Fruit fly (Drosophila melanogaster) whole organism, prepupa: ENCODE data around the gene Ssb-c31a.
A peak's percentile ranks its signal among the peaks of the same experiment; 100 is the strongest.

Experiments
- Blimp-1 ChIP-seq: fragments of 200-800 bp; sonication (Bioruptor generic); optimal IDR thresholded peaks from 3 replicates; lab custom pipeline; 2017; ENCODE audit warnings: missing biosample characterization, missing genetic modification characterization, mild to moderate bottlenecking, moderate library complexity, missing genetic modification reagents
- CG10631 ChIP-seq: fragments of 200-800 bp; sonication (Bioruptor generic); optimal IDR thresholded peaks from 2 replicates; lab custom pipeline; 2016; ENCODE audit warnings: missing biosample characterization, missing genetic modification characterization
- CG10669 ChIP-seq: fragments of 200-800 bp; sonication (Bioruptor generic); optimal IDR thresholded peaks from 3 replicates; lab custom pipeline; 2018; ENCODE audit warnings: missing biosample characterization, mild to moderate bottlenecking, missing genetic modification characterization, moderate library complexity
- CG11294 ChIP-seq: fragments of 200-800 bp; sonication (Bioruptor generic); IDR thresholded peaks from 2 replicates; pipeline ENCODE4 v1.3.6; 2022; ENCODE audit warnings: missing biosample characterization, missing genetic modification characterization
- CG11762 ChIP-seq: fragments of 200-800 bp; sonication (Bioruptor generic); optimal IDR thresholded peaks from 3 replicates; lab custom pipeline; 2016; ENCODE audit warnings: missing biosample characterization, missing genetic modification characterization; ENCODE audit not compliant: insufficient read depth
- CG11902 ChIP-seq: fragments of 200-800 bp; sonication (Bioruptor generic); optimal IDR thresholded peaks from 3 replicates; lab custom pipeline; 2016; ENCODE audit warnings: missing biosample characterization, missing genetic modification characterization
- CG15336 ChIP-seq: fragments of 200-800 bp; sonication (Bioruptor generic); IDR thresholded peaks from 2 replicates; pipeline ENCODE4 v1.3.6; 2022; ENCODE audit warnings: missing biosample characterization, missing genetic modification characterization
- CG16779 ChIP-seq: fragments of 200-800 bp; sonication (Bioruptor generic); optimal IDR thresholded peaks from 3 replicates; lab custom pipeline; 2017; ENCODE audit warnings: missing biosample characterization, mild to moderate bottlenecking, missing genetic modification characterization
- CG31627 ChIP-seq: fragments of 200-800 bp; sonication (Bioruptor generic); optimal IDR thresholded peaks from 3 replicates; lab custom pipeline; 2016; ENCODE audit warnings: missing biosample characterization, missing genetic modification characterization
- CG32006 ChIP-seq: fragments of 200-800 bp; sonication (Bioruptor generic); optimal IDR thresholded peaks from 3 replicates; lab custom pipeline; 2017; ENCODE audit warnings: missing biosample characterization, mild to moderate bottlenecking, missing genetic modification characterization
- CG34406 ChIP-seq: fragments of 200-800 bp; sonication (Bioruptor generic); optimal IDR thresholded peaks from 3 replicates; lab custom pipeline; 2016; ENCODE audit warnings: missing biosample characterization, missing genetic modification characterization
- CG3919 ChIP-seq: fragments of 200-800 bp; sonication (Bioruptor generic); optimal IDR thresholded peaks from 3 replicates; lab custom pipeline; 2016; ENCODE audit warnings: missing biosample characterization, missing genetic modification characterization
- CG6276 ChIP-seq: fragments of 200-800 bp; sonication (Bioruptor generic); optimal IDR thresholded peaks from 2 replicates; lab custom pipeline; 2017; ENCODE audit warnings: missing biosample characterization, mild to moderate bottlenecking, missing genetic modification characterization
- CG6808 ChIP-seq: fragments of 200-800 bp; sonication (Bioruptor generic); optimal IDR thresholded peaks from 3 replicates; lab custom pipeline; 2017; ENCODE audit warnings: missing biosample characterization, missing genetic modification characterization, mild to moderate bottlenecking, moderate library complexity, missing genetic modification reagents
- CG6854 ChIP-seq: fragments of 200-800 bp; sonication (Bioruptor generic); optimal IDR thresholded peaks from 2 replicates; lab custom pipeline; 2017; ENCODE audit warnings: missing biosample characterization, mild to moderate bottlenecking, missing genetic modification characterization
- CG7368 ChIP-seq: fragments of 200-800 bp; sonication (Bioruptor generic); optimal IDR thresholded peaks from 3 replicates; lab custom pipeline; 2016; ENCODE audit warnings: missing biosample characterization, missing genetic modification characterization
- CG8319 ChIP-seq: fragments of 200-800 bp; sonication (Bioruptor generic); optimal IDR thresholded peaks from 3 replicates; lab custom pipeline; 2016; ENCODE audit warnings: missing biosample characterization, missing genetic modification characterization
- CG8632 ChIP-seq: fragments of 200-800 bp; sonication (Bioruptor generic); optimal IDR thresholded peaks from 3 replicates; lab custom pipeline; 2016; ENCODE audit warnings: missing biosample characterization, missing genetic modification characterization
- CG9139 ChIP-seq: fragments of 200-800 bp; sonication (Bioruptor generic); optimal IDR thresholded peaks from 3 replicates; lab custom pipeline; 2017; ENCODE audit warnings: missing biosample characterization, mild to moderate bottlenecking, missing genetic modification characterization
- Eip75B ChIP-seq: fragments of 200-800 bp; sonication (Bioruptor generic); optimal IDR thresholded peaks from 3 replicates; lab custom pipeline; 2016; ENCODE audit warnings: missing biosample characterization, missing genetic modification characterization
- Eip78C ChIP-seq: fragments of 200-800 bp; sonication (Bioruptor generic); peaks from one replicate; lab custom pipeline; 2016; ENCODE audit warnings: missing biosample characterization, missing genetic modification characterization
- Eip93F ChIP-seq: fragments of 200-800 bp; sonication (Bioruptor generic); optimal IDR thresholded peaks from 2 replicates; lab custom pipeline; 2016; ENCODE audit warnings: missing biosample characterization, mild to moderate bottlenecking, missing genetic modification characterization
- Ets96B ChIP-seq: fragments of 200-800 bp; optimal IDR thresholded peaks from 2 replicates; lab custom pipeline; 2019; ENCODE audit warnings: missing biosample characterization, mild to moderate bottlenecking, missing genetic modification characterization, moderate library complexity
- Gug ChIP-seq: fragments of 200-800 bp; sonication (Bioruptor generic); IDR thresholded peaks from 2 replicates; pipeline ENCODE4 v1.3.6; 2022; ENCODE audit warnings: missing biosample characterization, missing genetic modification characterization
- Hr38 ChIP-seq: sonication (Bioruptor generic); optimal IDR thresholded peaks from 2 replicates; lab custom pipeline; 2016; ENCODE audit warnings: missing biosample characterization, missing genetic modification characterization
- Hr39 ChIP-seq: fragments of 200-800 bp; sonication (Bioruptor generic); optimal IDR thresholded peaks from 2 replicates; lab custom pipeline; 2016; ENCODE audit warnings: missing biosample characterization, missing genetic modification characterization
- Hr4 ChIP-seq: fragments of 200-800 bp; sonication (Bioruptor generic); optimal IDR thresholded peaks from 3 replicates; lab custom pipeline; 2016; ENCODE audit warnings: missing biosample characterization, missing genetic modification characterization
- Lpt ChIP-seq: fragments of 200-800 bp; sonication (Bioruptor generic); optimal IDR thresholded peaks from 3 replicates; lab custom pipeline; 2016; ENCODE audit warnings: missing biosample characterization, missing genetic modification characterization
- Met ChIP-seq: fragments of 200-800 bp; sonication (Bioruptor generic); optimal IDR thresholded peaks from 3 replicates; lab custom pipeline; 2016; ENCODE audit warnings: missing biosample characterization, missing genetic modification characterization
- OdsH ChIP-seq: fragments of 200-800 bp; sonication (Bioruptor generic); optimal IDR thresholded peaks from 3 replicates; lab custom pipeline; 2016; ENCODE audit warnings: missing biosample characterization, missing genetic modification characterization
- Sox102F ChIP-seq: fragments of 200-800 bp; sonication (Bioruptor generic); optimal IDR thresholded peaks from 2 replicates; lab custom pipeline; 2016; ENCODE audit warnings: missing biosample characterization, mild to moderate bottlenecking, missing genetic modification characterization
- Sox14 ChIP-seq: fragments of 200-800 bp; sonication (Bioruptor generic); optimal IDR thresholded peaks from 3 replicates; lab custom pipeline; 2016; ENCODE audit warnings: missing biosample characterization, missing genetic modification characterization
- Sox15 ChIP-seq: fragments of 200-800 bp; sonication (Bioruptor generic); optimal IDR thresholded peaks from 3 replicates; lab custom pipeline; 2016; ENCODE audit warnings: missing biosample characterization, missing genetic modification characterization
- achi ChIP-seq: fragments of 200-800 bp; sonication (Bioruptor generic); optimal IDR thresholded peaks from 3 replicates; lab custom pipeline; 2016; ENCODE audit warnings: missing biosample characterization, missing genetic modification characterization
- acj6 ChIP-seq: fragments of 200-800 bp; sonication (Bioruptor generic); optimal IDR thresholded peaks from 3 replicates; lab custom pipeline; 2016; ENCODE audit warnings: missing biosample characterization, missing genetic modification characterization
- cyc ChIP-seq: fragments of 200-800 bp; sonication (Bioruptor generic); optimal IDR thresholded peaks from 3 replicates; lab custom pipeline; 2016; ENCODE audit warnings: missing biosample characterization, missing genetic modification characterization
- dac ChIP-seq: fragments of 200-800 bp; sonication (Bioruptor generic); optimal IDR thresholded peaks from 2 replicates; lab custom pipeline; 2017; ENCODE audit warnings: missing biosample characterization, mild to moderate bottlenecking, missing genetic modification characterization
- dsx ChIP-seq: fragments of 200-800 bp; optimal IDR thresholded peaks from 3 replicates; lab custom pipeline; 2019; ENCODE audit warnings: missing biosample characterization, mild to moderate bottlenecking, missing genetic modification characterization, moderate library complexity; ENCODE audit not compliant: poor library complexity, severe bottlenecking
- eg ChIP-seq: fragments of 200-800 bp; sonication (Bioruptor generic); IDR thresholded peaks from 3 replicates; pipeline ENCODE4 v1.3.6; 2022; ENCODE audit warnings: missing biosample characterization, missing genetic modification characterization
- fd85E ChIP-seq: fragments of 200-800 bp; sonication (Bioruptor generic); optimal IDR thresholded peaks from 3 replicates; lab custom pipeline; 2016; ENCODE audit warnings: missing biosample characterization, missing genetic modification characterization
- fkh ChIP-seq: fragments of 200-800 bp; sonication (Bioruptor generic); optimal IDR thresholded peaks from 3 replicates; lab custom pipeline; 2017; ENCODE audit warnings: missing biosample characterization, mild to moderate bottlenecking, missing genetic modification characterization, moderate library complexity
- lz ChIP-seq: fragments of 200-800 bp; sonication (Bioruptor generic); optimal IDR thresholded peaks from 3 replicates; lab custom pipeline; 2016; ENCODE audit warnings: missing biosample characterization, missing genetic modification characterization
- net ChIP-seq: fragments of 200-800 bp; sonication (Bioruptor generic); optimal IDR thresholded peaks from 3 replicates; lab custom pipeline; 2016; ENCODE audit warnings: missing biosample characterization, missing genetic modification characterization
- pdm3 ChIP-seq: fragments of 200-800 bp; sonication (Bioruptor generic); optimal IDR thresholded peaks from 3 replicates; lab custom pipeline; 2016; ENCODE audit warnings: missing biosample characterization, missing genetic modification characterization
- salr ChIP-seq, 2 experiments: fragments of 200-800 bp; sonication (Bioruptor generic); optimal IDR thresholded peaks; 3 replicates each; lab custom pipeline; 2016 to 2018; ENCODE audit warnings: missing biosample characterization in 2 of 2, missing genetic modification characterization in 2 of 2, mild to moderate bottlenecking in 1 of 2
- spab ChIP-seq: fragments of 200-800 bp; sonication (Bioruptor generic); optimal IDR thresholded peaks from 2 replicates; lab custom pipeline; 2017; ENCODE audit warnings: missing biosample characterization, mild to moderate bottlenecking, missing genetic modification characterization, missing genetic modification reagents
- ss ChIP-seq, 2 experiments: fragments of 200-800 bp; sonication (Bioruptor generic); optimal IDR thresholded peaks; 2 replicates in 1 of 2; 3 replicates in 1 of 2; lab custom pipeline; 2017 to 2018; ENCODE audit warnings: mild to moderate bottlenecking in 2 of 2, missing biosample characterization in 2 of 2, missing genetic modification characterization in 2 of 2, moderate library complexity in 1 of 2
- svp ChIP-seq: fragments of 200-800 bp; sonication (Bioruptor generic); peaks from one replicate; lab custom pipeline; 2016; ENCODE audit warnings: missing biosample characterization, missing genetic modification characterization
- topi ChIP-seq: fragments of 200-800 bp; sonication (Bioruptor generic); optimal IDR thresholded peaks from 3 replicates; lab custom pipeline; 2016; ENCODE audit warnings: missing biosample characterization, missing genetic modification characterization
- vri ChIP-seq: fragments of 200-800 bp; sonication (Bioruptor generic); optimal IDR thresholded peaks from 3 replicates; lab custom pipeline; 2016; ENCODE audit warnings: missing biosample characterization, mild to moderate bottlenecking, missing genetic modification characterization

Ssb-c31a gene

dm6 chr2L:8229134-8229533, 18.0 kb downstream of the Ssb-c31a start (continued):
- TF ChIP-seq Eip93F (no peak), acj6 (no peak), Eip78C (GFP tag; lab: Kevin White, UChicago) (no peak), CG34406 (GFP tag; lab: Kevin White, UChicago) (no peak), CG8319 (GFP tag; lab: Kevin White, UChicago) (no peak), Ets96B (tag; lab: Kevin White, UChicago) (no peak), Gug (GFP tag; lab: Robert Waterston, UW) (peak; percentile 72), CG6276 (GFP tag; lab: Kevin White, UChicago) (no peak), CG11902 (GFP tag; lab: Kevin White, UChicago) (no peak), Sox102F (GFP tag; lab: Kevin White, UChicago) (no peak), Met (GFP tag; lab: Kevin White, UChicago) (no peak)

dm6 chr2L:8229628-8230027, 18.5 kb downstream of the Ssb-c31a start:
- peak; percentile 73 for TF ChIP-seq CG15336 (GFP tag; lab: Robert Waterston, UW)
- peak; percentile 83 for TF ChIP-seq topi (GFP tag; lab: Kevin White, UChicago)
- TF ChIP-seq CG9139: no peak
- TF ChIP-seq OdsH (GFP tag; lab: Kevin White, UChicago): peak; percentile 61
- TF ChIP-seq Ets96B (tag; lab: Kevin White, UChicago): peak; percentile 59
- TF ChIP-seq Blimp-1 (GFP tag; lab: Kevin White, UChicago): peak; percentile 43
- peak; percentile 71 for TF ChIP-seq CG3919
- TF ChIP-seq CG7368 (GFP tag; lab: Kevin White, UChicago): no peak
- TF ChIP-seq CG10631 (GFP tag; lab: Kevin White, UChicago): peak; percentile 32
- TF ChIP-seq Sox14: peak; percentile 67
- TF ChIP-seq CG31627 (GFP tag; lab: Kevin White, UChicago): peak; percentile 67
- no peak for TF ChIP-seq fkh
- TF ChIP-seq Sox15 (GFP tag; lab: Kevin White, UChicago): peak; percentile 14
- TF ChIP-seq dsx: peak; percentile 71
- peak; percentile 32 for TF ChIP-seq CG32006 (GFP tag; lab: Kevin White, UChicago)
- TF ChIP-seq CG16779 (tag; lab: Kevin White, UChicago): no peak
- TF ChIP-seq Lpt (GFP tag; lab: Kevin White, UChicago): no peak
- peak; percentile 68; the same call in 1 of the 2 replicates for TF ChIP-seq CG11294
- TF ChIP-seq eg: peak; percentile 90
- TF ChIP-seq ss (GFP tag; optimal IDR thresholded peaks at IDR 0.05; lab: Kevin White, UChicago): peak; percentile 51 to 79
- TF ChIP-seq Gug (GFP tag; lab: Robert Waterston, UW): peak; percentile 84
- peak; percentile 98 for TF ChIP-seq svp
- peak; percentile 34 for TF ChIP-seq CG6808 (GFP tag; lab: Kevin White, UChicago)
- no peak for TF ChIP-seq Hr38
- TF ChIP-seq Hr4: peak; percentile 49
- peak; percentile 67 for TF ChIP-seq vri (GFP tag; lab: Kevin White, UChicago)
- TF ChIP-seq CG6854: peak; percentile 8
- TF ChIP-seq fd85E (GFP tag; lab: Kevin White, UChicago): no peak
- peak; percentile 61 for TF ChIP-seq lz (GFP tag; lab: Kevin White, UChicago)
- TF ChIP-seq achi (GFP tag; lab: Kevin White, UChicago): peak; percentile 41
- peak; percentile 52 for TF ChIP-seq CG8632 (GFP tag; lab: Kevin White, UChicago)
- TF ChIP-seq spab: no peak
- TF ChIP-seq Sox102F (GFP tag; lab: Kevin White, UChicago): peak; percentile 78
- peak; percentile 63 for TF ChIP-seq CG10669
- TF ChIP-seq CG11762: peak; percentile 42
- peak; percentile 71 for TF ChIP-seq cyc
- TF ChIP-seq Eip75B (GFP tag; lab: Kevin White, UChicago): peak; percentile 51
- TF ChIP-seq salr (GFP tag; optimal IDR thresholded peaks at IDR 0.05; lab: Kevin White, UChicago): peak; percentile 4 to 16
- no peak for TF ChIP-seq dac (GFP tag; lab: Kevin White, UChicago)
- TF ChIP-seq acj6: peak; percentile 31
- peak; percentile 56 for TF ChIP-seq net (GFP tag; lab: Kevin White, UChicago)
- TF ChIP-seq Hr39 (GFP tag; lab: Kevin White, UChicago): peak; percentile 69
- peak; percentile 56 for TF ChIP-seq pdm3 (GFP tag; lab: Kevin White, UChicago)
